Fruit fly (Drosophila melanogaster): ENCODE results near the gene Tsp.

DNA sequence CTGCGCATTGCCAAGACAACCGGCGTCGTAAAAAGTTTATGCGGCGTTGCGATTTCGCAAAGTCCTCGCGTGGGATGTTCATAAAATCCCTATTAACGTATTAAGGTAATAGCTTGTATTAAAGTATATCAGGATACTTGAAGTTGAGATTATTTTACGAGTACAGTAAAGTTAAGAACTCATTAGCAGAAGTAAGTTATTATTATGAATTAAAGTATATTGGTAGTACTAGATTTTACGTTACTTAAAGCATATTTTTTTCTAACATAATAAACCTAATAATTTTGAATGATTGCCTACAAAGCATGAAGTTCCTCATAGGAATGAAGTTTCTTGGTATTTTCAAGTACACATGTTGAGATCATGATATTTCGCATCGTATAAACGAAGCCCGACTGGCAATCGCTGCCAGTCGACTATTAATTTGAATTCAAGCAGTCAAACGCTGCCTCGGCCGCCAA lies 15.1 kb downstream of the Tsp start:
- no peak for TF ChIP-seq usp (GFP tag; optimal IDR thresholded peaks at IDR 0.05)
- TF ChIP-seq Hnf4 (GFP tag; optimal IDR thresholded peaks at IDR 0.05) = no peak
- peak; percentile 45 for TF ChIP-seq OdsH (GFP tag; optimal IDR thresholded peaks at IDR 0.05)
- TF ChIP-seq h (GFP tag; optimal IDR thresholded peaks at IDR 0.05) = peak; percentile 65
- peak; percentile 37 for TF ChIP-seq br (GFP tag; optimal IDR thresholded peaks at IDR 0.05)
- no peak for TF ChIP-seq brk (GFP tag; optimal IDR thresholded peaks at IDR 0.05)
- peak; percentile 40 for TF ChIP-seq psq (GFP tag; optimal IDR thresholded peaks at IDR 0.05)
